Worm (Caenorhabditis elegans) whole organism, mixed stage, embryonic: ENCODE results near the gene lbp-7.

Experiments used
- ceh-43 ChIP-seq: fragments of 200-800 bp; sonication (Bioruptor generic); optimal IDR thresholded peaks from 2 replicates; lab custom pipeline; 2018; ENCODE audit warnings: mild to moderate bottlenecking, missing genetic modification characterization, moderate library complexity, missing compliant biosample characterization
- ceh-83 ChIP-seq: fragments of 200-800 bp; sonication (Bioruptor generic); optimal IDR thresholded peaks from 2 replicates; lab custom pipeline; 2018; ENCODE audit warnings: mild to moderate bottlenecking, missing genetic modification characterization, missing compliant biosample characterization
- drap-1 ChIP-seq: fragments of 200-800 bp; sonication (Bioruptor generic); optimal IDR thresholded peaks from 3 replicates; lab custom pipeline; 2018; ENCODE audit warnings: mild to moderate bottlenecking, missing genetic modification characterization, missing compliant biosample characterization
- elt-1 ChIP-seq: sonication (generic microtip); optimal IDR thresholded peaks from 2 replicates; lab custom pipeline; 2017; ENCODE audit warnings: missing genetic modification characterization, mild to moderate bottlenecking, missing compliant biosample characterization, antibody characterized with exemption, moderate library complexity, borderline replicate concordance; ENCODE audit not compliant: insufficient read depth
- elt-3 ChIP-seq: fragments of 150-350 bp; optimal IDR thresholded peaks from 2 replicates; lab custom pipeline; 2014; ENCODE audit warnings: missing biosample characterization, missing genetic modification characterization
- nhr-12 ChIP-seq: fragments of 150-350 bp; optimal IDR thresholded peaks from 2 replicates; lab custom pipeline; 2014; ENCODE audit warnings: missing biosample characterization, missing genetic modification characterization
- nhr-237 ChIP-seq: fragments of 150-350 bp; optimal IDR thresholded peaks from 2 replicates; lab custom pipeline; 2014; ENCODE audit warnings: missing biosample characterization, missing genetic modification characterization
- nhr-28 ChIP-seq: fragments of 150-350 bp; optimal IDR thresholded peaks from 2 replicates; lab custom pipeline; 2014; ENCODE audit warnings: missing biosample characterization, missing genetic modification characterization
- pha-4 ChIP-seq: fragments of 150-350 bp; optimal IDR thresholded peaks from 2 replicates; lab custom pipeline; 2018; ENCODE audit warnings: missing biosample characterization, missing genetic modification reagents, missing genetic modification characterization
- sem-2 ChIP-seq: fragments of 200-800 bp; sonication (Bioruptor generic); optimal IDR thresholded peaks from 2 replicates; lab custom pipeline; 2018; ENCODE audit warnings: mild to moderate bottlenecking, missing genetic modification characterization, missing compliant biosample characterization
- snpc-4 ChIP-seq: fragments of 150-350 bp; optimal IDR thresholded peaks from 2 replicates; lab custom pipeline; 2014; ENCODE audit warnings: missing biosample characterization, missing genetic modification characterization
- unc-39 ChIP-seq: fragments of 150-350 bp; optimal IDR thresholded peaks from 2 replicates; lab custom pipeline; 2014; ENCODE audit warnings: missing biosample characterization, missing genetic modification characterization
- unc-62 ChIP-seq: fragments of 150-350 bp; optimal IDR thresholded peaks from 2 replicates; lab custom pipeline; 2014; ENCODE audit warnings: missing biosample characterization, missing genetic modification reagents, missing genetic modification characterization

DNA sequence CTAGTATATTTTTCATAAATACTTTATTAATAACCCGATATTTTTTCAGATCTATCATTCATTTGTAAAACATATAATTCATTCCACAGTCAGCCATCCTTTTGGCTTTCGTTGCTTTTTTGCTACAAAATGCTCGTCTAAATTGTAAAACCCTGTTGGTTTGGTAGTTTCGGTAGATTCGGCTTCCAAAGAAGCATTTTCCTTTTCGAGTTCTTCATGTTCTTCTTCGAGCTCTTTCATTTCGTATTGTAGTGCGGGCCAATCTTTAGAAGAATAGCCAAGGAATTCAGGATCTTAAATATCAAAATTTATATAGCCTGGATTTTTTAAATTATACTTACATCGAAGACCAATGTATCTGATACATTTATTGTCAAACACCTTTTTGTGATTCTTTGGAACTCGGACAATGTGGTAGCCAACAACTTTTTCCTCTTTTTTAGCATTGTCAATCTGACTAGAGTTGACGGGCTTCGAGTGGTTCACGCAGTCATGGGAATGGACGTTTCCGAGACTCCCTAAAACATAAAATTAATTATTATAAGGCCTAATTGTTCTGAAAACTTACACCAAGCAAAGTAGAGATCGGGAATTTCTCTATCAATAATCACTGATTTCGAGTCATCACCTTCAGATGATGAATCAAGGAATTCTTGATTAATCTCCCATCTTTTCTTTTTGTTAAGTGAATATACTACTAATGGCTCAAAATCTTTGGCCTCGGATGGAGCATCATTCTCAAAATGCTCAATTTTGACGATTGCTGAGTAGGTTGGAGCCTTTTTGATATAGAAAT, 29.0 kb downstream of the lbp-7 start:
- TF ChIP-seq pha-4 (tag; lab: Kevin White, UChicago) (no peak), unc-39 (tag; lab: Kevin White, UChicago) (no peak), unc-62 (no peak), elt-3 (tag; lab: Kevin White, UChicago) (no peak), nhr-28 (tag; lab: Kevin White, UChicago) (no peak), elt-1 (tag; lab: Kevin White, UChicago) (no peak), sem-2 (GFP tag; lab: Kevin White, UChicago) (no peak), ceh-83 (GFP tag; lab: Kevin White, UChicago) (no peak), nhr-237 (no peak), nhr-12 (tag; lab: Kevin White, UChicago) (no peak), ceh-43 (GFP tag; lab: Kevin White, UChicago) (no peak), snpc-4 (tag; lab: Kevin White, UChicago) (no peak), drap-1 (no peak)
